Worm (Caenorhabditis elegans) whole organism, L4/young adult: ENCODE measurements around the gene mbl-1.

ENCODE experiments used
- dao-5 ChIP-seq: sonication (generic microtip); optimal IDR thresholded peaks from 2 replicates; lab custom pipeline; 2016; ENCODE audit warnings: missing genotype, missing genetic modification characterization, moderate library complexity, missing compliant biosample characterization
- him-1 ChIP-seq: sonication (generic microtip); optimal IDR thresholded peaks from 2 replicates; lab custom pipeline; 2016; ENCODE audit warnings: missing genotype, missing genetic modification reagents, missing genetic modification characterization, missing compliant biosample characterization

ce11 chrX:16999649-17000048, 21.2 kb downstream of the mbl-1 start:
- TF ChIP-seq him-1 (tag; lab: Kevin White, UChicago), result no peak
- TF ChIP-seq dao-5 (tag; lab: Kevin White, UChicago), result no peak
